Fruit fly (Drosophila melanogaster) whole organism, adult: ENCODE data around the gene Blm.

Experiments
- CG12768 ChIP-seq: fragments of 200-800 bp; sonication (Bioruptor generic); optimal IDR thresholded peaks from 2 replicates; lab custom pipeline; 2017; ENCODE audit warnings: missing biosample characterization, missing genetic modification characterization, mild to moderate bottlenecking, moderate library complexity, missing genetic modification reagents
- CG14711 ChIP-seq: fragments of 200-800 bp; sonication (Bioruptor generic); optimal IDR thresholded peaks from 2 replicates; lab custom pipeline; 2018; ENCODE audit warnings: missing biosample characterization, mild to moderate bottlenecking, missing genetic modification characterization, moderate library complexity
- CG33017 ChIP-seq: fragments of 200-800 bp; sonication (Bioruptor generic); optimal IDR thresholded peaks from 2 replicates; lab custom pipeline; 2018; ENCODE audit warnings: missing biosample characterization, mild to moderate bottlenecking, missing genetic modification characterization, moderate library complexity
- CG5204 ChIP-seq: fragments of 200-800 bp; sonication (Bioruptor generic); optimal IDR thresholded peaks from 2 replicates; lab custom pipeline; 2016; ENCODE audit warnings: missing biosample characterization, missing genetic modification characterization
- CG7045 ChIP-seq: fragments of 200-800 bp; sonication (Bioruptor generic); optimal IDR thresholded peaks from 2 replicates; lab custom pipeline; 2017; ENCODE audit warnings: missing biosample characterization, mild to moderate bottlenecking, missing genetic modification characterization
- CG7101 ChIP-seq: fragments of 200-800 bp; sonication (Bioruptor generic); optimal IDR thresholded peaks from 2 replicates; lab custom pipeline; 2018; ENCODE audit warnings: missing biosample characterization, mild to moderate bottlenecking, missing genetic modification characterization, moderate library complexity
- cic ChIP-seq: fragments of 200-800 bp; sonication (Bioruptor generic); optimal IDR thresholded peaks from 2 replicates; lab custom pipeline; 2017; ENCODE audit warnings: missing biosample characterization, mild to moderate bottlenecking, missing genetic modification characterization, moderate library complexity
- cnc ChIP-seq, 2 experiments: fragments of >200 bp; optimal IDR thresholded peaks; 2 replicates each; lab custom pipeline; 2017
- kay ChIP-seq: fragments of 200-800 bp; sonication (Bioruptor generic); peaks from one replicate; lab custom pipeline; 2016; ENCODE audit warnings: missing biosample characterization, missing genetic modification characterization, borderline replicate concordance

Gene Blm

dm6 chr3R:11688055-11688454 lies 53.5 kb downstream of the Blm start, which contains the start of gene CG6834:
CG6834 (minus strand) TSS chr3R:11688133.
- TF ChIP-seq CG33017 (tag; lab: Kevin White, UChicago) = peak; percentile 24
- TF ChIP-seq cnc (optimal IDR thresholded peaks at IDR 0.05; lab: Kevin White, UChicago) = no peak
- peak; percentile 64 for TF ChIP-seq kay (GFP tag; lab: Kevin White, UChicago)
- TF ChIP-seq CG14711 (tag; lab: Kevin White, UChicago) = no peak
- peak; percentile 20 for TF ChIP-seq CG7101 (tag; lab: Kevin White, UChicago)
- peak; percentile 1 for TF ChIP-seq cic (GFP tag; lab: Kevin White, UChicago)
- no peak for TF ChIP-seq CG12768 (GFP tag; lab: Kevin White, UChicago)
- TF ChIP-seq CG5204 = no peak
- no peak for TF ChIP-seq CG7045 (GFP tag; lab: Kevin White, UChicago)
